Worm (Caenorhabditis elegans) whole organism, L1 larva: ENCODE measurements around the gene F08F1.3.

Source experiments
- ceh-82 ChIP-seq, 3 experiments: fragments of 150-350 bp in 1 of 3; sonication (generic microtip) in 2 of 3; optimal IDR thresholded peaks; 2 replicates each; lab custom pipeline; 2014 to 2017; ENCODE audit warnings: missing biosample characterization in 3 of 3, missing genetic modification characterization in 3 of 3
- hpl-2 ChIP-seq: fragments of 150-350 bp; optimal IDR thresholded peaks from 2 replicates; lab custom pipeline; 2014; ENCODE audit warnings: missing biosample characterization, missing genetic modification reagents, missing genetic modification characterization
- lin-35 ChIP-seq, 2 experiments: fragments of 150-350 bp; optimal IDR thresholded peaks; 2 replicates each; lab custom pipeline; 2014; ENCODE audit warnings: missing biosample characterization in 2 of 2, missing genetic modification characterization in 2 of 2, missing genetic modification reagents in 2 of 2
- lin-39 ChIP-seq: fragments of 150-350 bp; optimal IDR thresholded peaks from 2 replicates; lab custom pipeline; 2014; ENCODE audit warnings: missing biosample characterization, missing genetic modification reagents, missing genetic modification characterization
- mef-2 ChIP-seq: fragments of 150-350 bp; optimal IDR thresholded peaks from 2 replicates; lab custom pipeline; 2014; ENCODE audit warnings: missing biosample characterization, missing genetic modification characterization
- nhr-19 ChIP-seq: fragments of 200-800 bp; sonication (Bioruptor generic); conservative IDR thresholded peaks from 2 replicates; pipeline ENCODE4 v1.3.6; 2022; ENCODE audit warnings: missing genetic modification characterization, missing compliant biosample characterization
- rnt-1 ChIP-seq: sonication (generic microtip); optimal IDR thresholded peaks from 2 replicates; lab custom pipeline; 2016; ENCODE audit warnings: mild to moderate bottlenecking, missing genetic modification characterization, moderate library complexity, missing compliant biosample characterization
- tbx-2 ChIP-seq: sonication (generic microtip); optimal IDR thresholded peaks from 2 replicates; lab custom pipeline; 2016; ENCODE audit warnings: missing genetic modification characterization, missing compliant biosample characterization
- tlp-1 ChIP-seq: fragments of 150-350 bp; optimal IDR thresholded peaks from 2 replicates; lab custom pipeline; 2014; ENCODE audit warnings: missing biosample characterization, missing genetic modification characterization
- unc-130 ChIP-seq: fragments of 150-350 bp; optimal IDR thresholded peaks from 2 replicates; lab custom pipeline; 2017; ENCODE audit warnings: missing biosample characterization, missing genetic modification characterization, inconsistent platforms
- unc-86 ChIP-seq: sonication (generic microtip); optimal IDR thresholded peaks from 2 replicates; lab custom pipeline; 2016; ENCODE audit warnings: missing genetic modification characterization, missing compliant biosample characterization

- TF ChIP-seq unc-130 (tag; lab: Kevin White, UChicago) (no peak), nhr-19 (GFP tag; lab: Robert Waterston, UW) (no peak), rnt-1 (tag; lab: Kevin White, UChicago) (no peak), tbx-2 (tag; lab: Kevin White, UChicago) (no peak), ceh-82 (tag; optimal IDR thresholded peaks at IDR 0.05; lab: Kevin White, UChicago) (no peak), lin-39 (tag; lab: Kevin White, UChicago) (no peak), tlp-1 (tag; lab: Kevin White, UChicago) (no peak), mef-2 (no peak), lin-35 (GFP tag; optimal IDR thresholded peaks at IDR 0.05; lab: Kevin White, UChicago) (no peak), unc-86 (tag; lab: Kevin White, UChicago) (no peak), hpl-2 (no peak)
Observed at ce11 chrX:8391505-8391904, 37.1 kb upstream of the F08F1.3 start.
